Worm (Caenorhabditis elegans) whole organism, L4 larva: ENCODE measurements around the gene T11G6.4.

Experiments
- Y105C5A.15 ChIP-seq: fragments of 200-800 bp; sonication (Bioruptor generic); IDR thresholded peaks from 2 replicates; pipeline ENCODE4 v1.3.6; 2022; ENCODE audit warnings: missing genetic modification characterization, missing compliant biosample characterization
- fos-1 ChIP-seq: fragments of 150-350 bp; optimal IDR thresholded peaks from 2 replicates; lab custom pipeline; 2014; ENCODE audit warnings: missing biosample characterization, missing genetic modification characterization
- jun-1 ChIP-seq: fragments of 150-350 bp; optimal IDR thresholded peaks from 2 replicates; lab custom pipeline; 2014; ENCODE audit warnings: missing biosample characterization, missing genetic modification reagents, missing genetic modification characterization
- lin-13 ChIP-seq: fragments of 150-350 bp; optimal IDR thresholded peaks from 2 replicates; lab custom pipeline; 2014; ENCODE audit warnings: missing biosample characterization, missing genetic modification reagents, missing genetic modification characterization
- lin-15B ChIP-seq: fragments of 150-350 bp; sonication (generic microtip); optimal IDR thresholded peaks from 3 replicates; lab custom pipeline; 2014; ENCODE audit warnings: missing biosample characterization, missing genetic modification characterization
- lsy-2 ChIP-seq, 2 experiments: fragments of 150-350 bp in 1 of 2; sonication (generic microtip) in 1 of 2; optimal IDR thresholded peaks; 2 replicates each; lab custom pipeline; 2014 to 2017; ENCODE audit warnings: missing biosample characterization in 2 of 2, missing genetic modification characterization in 2 of 2
- nhr-10 ChIP-seq: fragments of 150-350 bp; optimal IDR thresholded peaks from 2 replicates; lab custom pipeline; 2014; ENCODE audit warnings: missing biosample characterization, missing genetic modification characterization
- nhr-77 ChIP-seq: fragments of 150-350 bp; optimal IDR thresholded peaks from 2 replicates; lab custom pipeline; 2014; ENCODE audit warnings: missing biosample characterization, missing genetic modification characterization
- snpc-4 ChIP-seq: fragments of 150-350 bp; optimal IDR thresholded peaks from 2 replicates; lab custom pipeline; 2014; ENCODE audit warnings: missing biosample characterization, missing genetic modification characterization
- tag-97 ChIP-seq: fragments of 200-800 bp; sonication (Bioruptor generic); IDR thresholded peaks from 2 replicates; pipeline ENCODE4 v1.3.6; 2022; ENCODE audit warnings: missing genetic modification characterization, missing compliant biosample characterization

ce11 chrIV:10898160-10898559 is 46.4 kb upstream of the T11G6.4 start:
- no peak for TF ChIP-seq lin-13
- TF ChIP-seq Y105C5A.15 (GFP tag; lab: Robert Waterston, UW) = no peak
- TF ChIP-seq jun-1 (tag; lab: Kevin White, UChicago) = no peak
- no peak for TF ChIP-seq snpc-4 (tag; lab: Kevin White, UChicago)
- no peak for TF ChIP-seq lin-15B (tag; lab: Kevin White, UChicago)
- TF ChIP-seq lsy-2 (tag; optimal IDR thresholded peaks at IDR 0.05; lab: Kevin White, UChicago) = no peak
- no peak for TF ChIP-seq tag-97 (GFP tag; lab: Robert Waterston, UW)
- no peak for TF ChIP-seq nhr-77 (tag; lab: Kevin White, UChicago)
- TF ChIP-seq fos-1 (tag; lab: Kevin White, UChicago) = no peak
- no peak for TF ChIP-seq nhr-10
